Worm (Caenorhabditis elegans) whole organism, young adult: Measurements from ENCODE around the gene cyp-33C12.

Source experiments
- C17E4.6 ChIP-seq: fragments of 200-800 bp; sonication (Bioruptor generic); IDR thresholded peaks from 2 replicates; pipeline ENCODE4 v1.3.6; 2022; ENCODE audit warnings: missing genetic modification reagents, missing genetic modification characterization, missing compliant biosample characterization
- F10E7.11 ChIP-seq: sonication (generic microtip); optimal IDR thresholded peaks from 2 replicates; lab custom pipeline; 2017; ENCODE audit warnings: mild to moderate bottlenecking, missing genetic modification characterization, moderate library complexity, missing compliant biosample characterization
- F49E8.2 ChIP-seq: sonication (generic microtip); optimal IDR thresholded peaks from 3 replicates; lab custom pipeline; 2017; ENCODE audit warnings: missing genetic modification characterization, mild to moderate bottlenecking, missing compliant biosample characterization, antibody characterized with exemption, moderate library complexity; ENCODE audit not compliant: insufficient read depth
- F57A8.1 ChIP-seq: fragments of 200-800 bp; sonication (Bioruptor generic); optimal IDR thresholded peaks from 2 replicates; lab custom pipeline; 2018; ENCODE audit warnings: mild to moderate bottlenecking, missing genetic modification characterization, moderate library complexity, missing compliant biosample characterization
- attf-3 ChIP-seq: fragments of 200-800 bp; sonication (Bioruptor generic); conservative IDR thresholded peaks from 2 replicates; pipeline ENCODE4 v1.3.6; 2022; ENCODE audit warnings: missing genetic modification reagents, missing genetic modification characterization, missing compliant biosample characterization
- ceh-58 ChIP-seq: fragments of 200-800 bp; sonication (Bioruptor generic); IDR thresholded peaks from 2 replicates; pipeline ENCODE4 v1.3.6; 2022; ENCODE audit warnings: missing genetic modification characterization, missing compliant biosample characterization
- ceh-79 ChIP-seq: sonication (generic microtip); optimal IDR thresholded peaks from 2 replicates; lab custom pipeline; 2017; ENCODE audit warnings: mild to moderate bottlenecking, missing genetic modification characterization, missing compliant biosample characterization
- hlh-12 ChIP-seq: sonication (generic microtip); optimal IDR thresholded peaks from 2 replicates; lab custom pipeline; 2016; ENCODE audit warnings: missing genetic modification characterization, missing compliant biosample characterization
- sea-2 ChIP-seq: fragments of 200-800 bp; sonication (Bioruptor generic); IDR thresholded peaks from 2 replicates; pipeline ENCODE4 v1.3.6; 2022; ENCODE audit warnings: missing genetic modification characterization, missing compliant biosample characterization
- unc-130 ChIP-seq: sonication (generic microtip); optimal IDR thresholded peaks from 2 replicates; lab custom pipeline; 2016; ENCODE audit warnings: missing genetic modification reagents, missing genetic modification characterization, missing compliant biosample characterization
- zim-3 ChIP-seq: sonication (generic microtip); optimal IDR thresholded peaks from 2 replicates; lab custom pipeline; 2017; ENCODE audit warnings: mild to moderate bottlenecking, missing genetic modification characterization, moderate library complexity, missing compliant biosample characterization

DNA sequence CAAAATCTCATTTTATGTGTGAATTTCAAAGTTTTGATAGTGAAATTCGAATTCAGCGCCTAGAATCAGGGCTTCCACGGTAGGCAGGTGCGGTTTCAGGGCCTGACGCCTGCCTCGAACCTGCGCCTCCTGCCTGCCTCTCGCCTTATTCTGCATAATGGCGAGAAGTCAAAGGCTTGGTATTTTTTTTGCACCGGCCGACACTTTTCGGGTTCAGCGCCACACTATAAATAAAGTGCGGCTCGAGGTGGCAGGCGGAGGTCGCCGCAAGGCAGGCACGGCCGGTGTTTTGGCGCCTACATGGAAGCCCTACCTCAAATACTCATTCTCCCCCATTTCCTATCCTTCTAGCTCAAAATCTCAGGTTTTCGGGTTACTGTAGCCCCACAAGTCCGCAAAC is 3.8 kb downstream of the cyp-33C12 start:
- TF ChIP-seq attf-3 (GFP tag; lab: Robert Waterston, UW): no peak
- TF ChIP-seq ceh-58 (GFP tag; lab: Robert Waterston, UW): no peak
- no peak for TF ChIP-seq C17E4.6
- no peak for TF ChIP-seq F10E7.11 (tag; lab: Kevin White, UChicago)
- TF ChIP-seq zim-3 (tag; lab: Kevin White, UChicago): no peak
- TF ChIP-seq sea-2: no peak
- TF ChIP-seq hlh-12 (tag; lab: Kevin White, UChicago): no peak
- no peak for TF ChIP-seq F57A8.1 (GFP tag; lab: Kevin White, UChicago)
- TF ChIP-seq F49E8.2 (tag; lab: Kevin White, UChicago): no peak
- no peak for TF ChIP-seq unc-130 (GFP tag; lab: Kevin White, UChicago)
- TF ChIP-seq ceh-79 (tag; lab: Kevin White, UChicago): no peak
